Worm (Caenorhabditis elegans): ENCODE results near the gene Y39A3A.2.

Gene Y39A3A.2

ce11 chrIII:2100842-2101241 lies 43.4 kb upstream of the Y39A3A.2 start:
- TF ChIP-seq ZK546.5 (tag; optimal IDR thresholded peaks at IDR 0.05) (no peak), dmd-4 (tag; optimal IDR thresholded peaks at IDR 0.05) (no peak), nhr-6 (tag; optimal IDR thresholded peaks at IDR 0.05) (no peak), elt-3 (tag; optimal IDR thresholded peaks at IDR 0.05) (no peak), nhr-237 (tag; optimal IDR thresholded peaks at IDR 0.05) (no peak), mdl-1 (tag; optimal IDR thresholded peaks at IDR 0.05) (peak in 1 of 2 experiments; percentile 54), lin-39 (tag; optimal IDR thresholded peaks at IDR 0.05) (no peak), nhr-23 (tag; optimal IDR thresholded peaks at IDR 0.05) (no peak), ceh-16 (tag; optimal IDR thresholded peaks at IDR 0.05) (no peak), zag-1 (tag; optimal IDR thresholded peaks at IDR 0.05) (peak; percentile 70), nhr-25 (tag; optimal IDR thresholded peaks at IDR 0.05) (peak; percentile 17), skn-1 (tag; optimal IDR thresholded peaks at IDR 0.05) (no peak), crh-2 (tag; optimal IDR thresholded peaks at IDR 0.05) (peak; percentile 75), fos-1 (tag; optimal IDR thresholded peaks at IDR 0.05) (peak; percentile 48), lsy-2 (tag; optimal IDR thresholded peaks at IDR 0.05) (peak; percentile 68 to 86), alr-1 (tag; optimal IDR thresholded peaks at IDR 0.05) (no peak), unc-39 (tag; optimal IDR thresholded peaks at IDR 0.05) (no peak), gmeb-1 (tag; optimal IDR thresholded peaks at IDR 0.05) (peak; percentile 55), sem-4 (tag; optimal IDR thresholded peaks at IDR 0.05) (peak; percentile 60), lin-11 (tag; optimal IDR thresholded peaks at IDR 0.05) (peak; percentile 57), sma-3 (GFP tag; optimal IDR thresholded peaks at IDR 0.05) (peak; percentile 37), nhr-21 (tag; optimal IDR thresholded peaks at IDR 0.05) (no peak), R02D3.7 (tag; optimal IDR thresholded peaks at IDR 0.05) (no peak), peb-1 (tag; optimal IDR thresholded peaks at IDR 0.05) (no peak), nhr-12 (tag; optimal IDR thresholded peaks at IDR 0.05) (no peak), mbf-1 (tag; optimal IDR thresholded peaks at IDR 0.05) (no peak), nhr-129 (tag; optimal IDR thresholded peaks at IDR 0.05) (peak; percentile 72), ama-1 (optimal IDR thresholded peaks at IDR 0.05) (no peak), ceh-82 (tag; optimal IDR thresholded peaks at IDR 0.05) (no peak), blmp-1 (tag; optimal IDR thresholded peaks at IDR 0.05; ENCODE audit: insufficient read depth) (peak; percentile 29), F13H6.1 (tag; optimal IDR thresholded peaks at IDR 0.05) (peak; percentile 83), C34F6.9 (tag; optimal IDR thresholded peaks at IDR 0.05) (peak; percentile 80), snpc-4 (tag; optimal IDR thresholded peaks at IDR 0.05) (peak; percentile 15), unc-62 (GFP tag; optimal IDR thresholded peaks at IDR 0.05) (no peak), egl-27 (tag; optimal IDR thresholded peaks at IDR 0.05) (peak; percentile 38), nhr-11 (tag; optimal IDR thresholded peaks at IDR 0.05) (no peak), nhr-77 (tag; optimal IDR thresholded peaks at IDR 0.05) (no peak), nhr-10 (tag; optimal IDR thresholded peaks at IDR 0.05) (peak; percentile 40), unc-55 (GFP tag; optimal IDR thresholded peaks at IDR 0.05) (peak; percentile 85), ztf-11 (tag; optimal IDR thresholded peaks at IDR 0.05) (no peak), sma-9 (GFP tag; optimal IDR thresholded peaks at IDR 0.05) (peak; percentile 71), sma-9 (tag; optimal IDR thresholded peaks at IDR 0.05) (no peak), mab-5 (tag; optimal IDR thresholded peaks at IDR 0.05) (peak; percentile 73), Y55F3AM.14 (GFP tag; optimal IDR thresholded peaks at IDR 0.05) (peak; percentile 23), lin-13 (GFP tag; optimal IDR thresholded peaks at IDR 0.05) (peak; percentile 82), elt-1 (tag; optimal IDR thresholded peaks at IDR 0.05) (no peak), aly-2 (tag; optimal IDR thresholded peaks at IDR 0.05) (no peak), ztf-4 (tag; optimal IDR thresholded peaks at IDR 0.05) (no peak), ztf-1 (GFP tag; conservative IDR thresholded peaks at IDR 0.05) (no peak)

Data from whole organism, L2 larva.